Fruit fly (Drosophila melanogaster): ENCODE data around the gene CG32112.

The CG32112 gene

dm6 chr3L:12794532-12794931 lies 53.0 kb downstream of the CG32112 start (continued):
- TF ChIP-seq CG10209 (GFP tag; optimal IDR thresholded peaks at IDR 0.05) (no peak), CG12299 (tag; optimal IDR thresholded peaks at IDR 0.05) (no peak), otp (GFP tag; IDR thresholded peaks at IDR 0.05) (no peak), chn (GFP tag; optimal IDR thresholded peaks at IDR 0.05) (no peak), jigr1 (GFP tag; IDR thresholded peaks at IDR 0.05) (no peak), Xbp1 (GFP tag; optimal IDR thresholded peaks at IDR 0.05) (peak; percentile 3), CG12155 (GFP tag; optimal IDR thresholded peaks at IDR 0.05) (no peak), sim (GFP tag; IDR thresholded peaks at IDR 0.05) (no peak), repo (GFP tag; optimal IDR thresholded peaks at IDR 0.05) (no peak), lilli (GFP tag; optimal IDR thresholded peaks at IDR 0.05) (no peak), CG13775 (GFP tag; optimal IDR thresholded peaks at IDR 0.05) (no peak), schlank (tag; optimal IDR thresholded peaks at IDR 0.05) (no peak), D19B (GFP tag; optimal IDR thresholded peaks at IDR 0.05) (no peak), cas (GFP tag; IDR thresholded peaks at IDR 0.05) (no peak), Dbx (GFP tag; IDR thresholded peaks at IDR 0.05) (no peak), gro (GFP tag; optimal IDR thresholded peaks at IDR 0.05) (no peak), Hey (tag; optimal IDR thresholded peaks at IDR 0.05) (no peak), CG11695 (GFP tag; IDR thresholded peaks at IDR 0.05) (no peak), amos (GFP tag; IDR thresholded peaks at IDR 0.05; ENCODE audit: partially characterized antibody) (peak; percentile 87; the same call in 1 of the 2 replicates), unc-4 (GFP tag; IDR thresholded peaks at IDR 0.05; ENCODE audit: partially characterized antibody) (peak; percentile 89), CG8765 (GFP tag; IDR thresholded peaks at IDR 0.05) (no peak), CG15073 (GFP tag; optimal IDR thresholded peaks at IDR 0.05) (no peak), tin (GFP tag; optimal IDR thresholded peaks at IDR 0.05) (no peak), CG17568 (GFP tag; optimal IDR thresholded peaks at IDR 0.05) (no peak), lov (optimal IDR thresholded peaks at IDR 0.05) (no peak), lov (GFP tag; IDR thresholded peaks at IDR 0.05) (no peak), Hmr (GFP tag; optimal IDR thresholded peaks at IDR 0.05) (peak; percentile 41), Awh (GFP tag; IDR thresholded peaks at IDR 0.05) (no peak), CG17361 (GFP tag; IDR thresholded peaks at IDR 0.05) (no peak), sob (GFP tag; IDR thresholded peaks at IDR 0.05) (0 out of 2 replicates have a peak, but pooled peaks have one; percentile 30), vfl (GFP tag; optimal IDR thresholded peaks at IDR 0.05) (no peak), CG2889 (GFP tag; IDR thresholded peaks at IDR 0.05) (no peak), CG32767 (GFP tag; IDR thresholded peaks at IDR 0.05) (0 out of 2 replicates have a peak, but pooled peaks have one; percentile 19), CG11456 (GFP tag; IDR thresholded peaks at IDR 0.05) (no peak), trem (tag; optimal IDR thresholded peaks at IDR 0.05) (peak; percentile 7), CG32772 (GFP tag; IDR thresholded peaks at IDR 0.05) (no peak), da (GFP tag; optimal IDR thresholded peaks at IDR 0.05) (no peak), btn (GFP tag; optimal IDR thresholded peaks at IDR 0.05) (no peak), CG34376 (GFP tag; optimal IDR thresholded peaks at IDR 0.05) (peak; percentile 19), CG14667 (GFP tag; IDR thresholded peaks at IDR 0.05) (no peak), zf30C (GFP tag; optimal IDR thresholded peaks at IDR 0.05) (no peak), CG5180 (GFP tag; optimal IDR thresholded peaks at IDR 0.05) (no peak), cg (GFP tag; optimal IDR thresholded peaks at IDR 0.05) (no peak)
